Worm (Caenorhabditis elegans): ENCODE results near the gene wago-10.

DNA sequence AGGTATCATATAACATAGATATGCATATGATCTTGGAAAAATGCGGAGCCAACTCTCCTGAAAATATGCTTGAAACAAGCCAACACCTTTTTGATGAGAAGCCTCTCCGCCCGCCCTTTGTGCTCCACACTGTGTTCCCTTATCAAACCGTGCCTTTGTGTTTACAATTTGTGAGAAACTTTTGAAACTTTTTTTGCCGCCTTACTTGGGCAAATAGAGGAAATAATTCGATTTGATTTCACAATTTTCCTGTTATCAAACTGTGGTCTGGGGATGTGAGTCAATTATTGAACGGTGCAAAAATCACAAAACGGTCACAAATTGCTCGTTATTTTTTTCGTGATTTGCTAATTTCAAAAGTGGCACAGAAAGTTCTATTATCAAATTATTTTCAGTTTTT lies 10.6 kb upstream of the wago-10 start:
- TF ChIP-seq unc-62 (GFP tag; optimal IDR thresholded peaks at IDR 0.05) = no peak
- TF ChIP-seq elt-3 (tag; optimal IDR thresholded peaks at IDR 0.05) = no peak
- TF ChIP-seq ztf-11 (tag; optimal IDR thresholded peaks at IDR 0.05) = no peak
- TF ChIP-seq skn-1 (tag; optimal IDR thresholded peaks at IDR 0.05) = no peak
- TF ChIP-seq sptf-1 (tag; optimal IDR thresholded peaks at IDR 0.05) = no peak
- no peak for TF ChIP-seq blmp-1 (tag; optimal IDR thresholded peaks at IDR 0.05)
- no peak for TF ChIP-seq nhr-28 (tag; optimal IDR thresholded peaks at IDR 0.05)
- TF ChIP-seq fkh-4 (tag; optimal IDR thresholded peaks at IDR 0.05; ENCODE audit: borderline replicate concordance) = no peak
- TF ChIP-seq nhr-11 (tag; optimal IDR thresholded peaks at IDR 0.05) = no peak
